Fruit fly (Drosophila melanogaster) whole organism, embryonic: ENCODE results near the gene Sur-8.

Experiments used
- Dll ChIP-seq: fragments of 200-800 bp; sonication (Bioruptor generic); IDR thresholded peaks from 4 replicates; pipeline ENCODE4 v1.3.6; 2022; ENCODE audit warnings: missing biosample characterization, missing genetic modification characterization; ENCODE audit not compliant: partially characterized antibody
- disco-r ChIP-seq: fragments of 200-800 bp; sonication (Bioruptor generic); optimal IDR thresholded peaks from 2 replicates; lab custom pipeline; 2016; ENCODE audit warnings: missing biosample characterization, missing genetic modification characterization
- ewg ChIP-seq: fragments of 200-800 bp; sonication (Bioruptor generic); optimal IDR thresholded peaks from 3 replicates; lab custom pipeline; 2017; ENCODE audit warnings: mild to moderate bottlenecking, missing biosample characterization, missing genetic modification reagents, missing genetic modification characterization
- hkb ChIP-seq, 2 experiments: fragments of 200-800 bp in 1 of 2; fragments of >200 bp in 1 of 2; sonication (Bioruptor generic) in 1 of 2; IDR thresholded peaks in 1 of 2; optimal IDR thresholded peaks in 1 of 2; 2 replicates each; pipeline versions ENCODE4 v1.3.6 to Lab custom; 2017 to 2022; ENCODE audit warnings: missing biosample characterization in 1 of 2, missing genetic modification characterization in 1 of 2
- lab ChIP-seq: fragments of 200-800 bp; sonication (Bioruptor generic); optimal IDR thresholded peaks from 3 replicates; lab custom pipeline; 2017; ENCODE audit warnings: missing biosample characterization, missing genetic modification characterization, mild to moderate bottlenecking, moderate library complexity, missing genetic modification reagents
- nerfin-2 ChIP-seq: fragments of 200-800 bp; sonication (Bioruptor generic); IDR thresholded peaks from 2 replicates; pipeline ENCODE4 v1.3.6; 2022; ENCODE audit warnings: missing biosample characterization, missing genetic modification characterization; ENCODE audit not compliant: partially characterized antibody
- slbo ChIP-seq: fragments of 200-800 bp; sonication (Bioruptor generic); IDR thresholded peaks from 2 replicates; pipeline ENCODE4 v1.3.6; 2022; ENCODE audit warnings: missing biosample characterization, missing genetic modification characterization
- stwl ChIP-seq: fragments of 200-800 bp; sonication (Bioruptor generic); optimal IDR thresholded peaks from 3 replicates; lab custom pipeline; 2018; ENCODE audit warnings: missing biosample characterization, mild to moderate bottlenecking, missing genetic modification characterization, moderate library complexity

DNA sequence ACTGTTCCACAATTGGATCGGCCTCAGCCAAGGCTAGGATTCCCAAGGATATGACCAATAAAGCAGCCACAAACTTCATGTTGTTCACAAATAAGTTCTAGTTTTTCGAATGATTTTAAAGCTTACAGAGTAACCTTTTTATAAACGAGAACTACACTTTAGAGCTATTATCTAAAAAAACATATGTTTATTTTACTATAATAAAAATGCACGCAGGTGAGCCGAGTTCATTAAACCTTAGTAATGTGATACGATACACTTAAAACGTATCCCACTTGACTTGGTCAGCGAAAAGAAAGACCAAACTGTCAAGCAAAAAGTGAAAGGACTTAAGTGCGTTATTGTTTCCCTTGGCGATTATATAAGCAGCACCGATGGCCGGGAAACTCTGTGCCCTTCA is 32.0 kb upstream of the Sur-8 start, which contains the start of gene CG44090:
- TF ChIP-seq Dll (GFP tag; lab: Robert Waterston, UW) (no peak), nerfin-2 (GFP tag; lab: Robert Waterston, UW) (no peak), slbo (no peak), ewg (GFP tag; lab: Kevin White, UChicago) (no peak), lab (no peak), disco-r (GFP tag; lab: Kevin White, UChicago) (no peak), stwl (tag; lab: Kevin White, UChicago) (no peak), hkb (optimal IDR thresholded peaks at IDR 0.05; lab: Kevin White, UChicago) (no peak), hkb (GFP tag; IDR thresholded peaks at IDR 0.05; lab: Robert Waterston, UW) (no peak)
